Worm (Caenorhabditis elegans): ENCODE results near the gene nhr-231.

Gene nhr-231

DNA sequence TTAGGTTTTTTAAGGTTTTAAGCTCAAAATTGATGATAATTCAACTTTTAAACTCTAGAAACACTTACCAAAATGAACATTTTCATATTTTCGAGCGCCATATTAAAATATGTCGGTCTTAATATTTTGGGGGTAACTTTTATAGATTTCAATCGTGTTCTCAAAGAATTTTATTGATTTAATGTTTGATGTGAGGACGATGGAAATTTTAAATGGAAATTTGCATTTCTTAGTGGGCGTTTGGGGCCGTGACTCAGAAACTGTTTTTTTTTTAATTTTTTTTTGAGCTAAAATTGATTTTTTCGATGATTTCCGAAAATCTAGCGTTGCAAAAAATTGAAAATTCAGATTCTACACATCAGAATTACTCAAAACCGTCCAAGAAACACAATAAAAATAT, 12.5 kb downstream of the nhr-231 start, which contains the start of gene C54E10.10:
Gene C54E10.10 (minus strand): TSS at position 101 of the 400 bp plus-strand sequence.
- TF ChIP-seq nhr-28 (tag; optimal IDR thresholded peaks at IDR 0.05): no peak
- no peak for TF ChIP-seq ceh-28 (tag; optimal IDR thresholded peaks at IDR 0.05)
- TF ChIP-seq mdt-29 (GFP tag; IDR thresholded peaks at IDR 0.05): no peak
- TF ChIP-seq ztf-11 (tag; optimal IDR thresholded peaks at IDR 0.05): no peak

- TF ChIP-seq F10B5.3 (tag; optimal IDR thresholded peaks at IDR 0.05): no peak
- no peak for TF ChIP-seq aly-2 (tag; optimal IDR thresholded peaks at IDR 0.05)
- TF ChIP-seq nhr-102 (tag; optimal IDR thresholded peaks at IDR 0.05): no peak
- TF ChIP-seq egl-43 (GFP tag; IDR thresholded peaks at IDR 0.05): no peak
- TF ChIP-seq nhr-77 (tag; optimal IDR thresholded peaks at IDR 0.05): no peak
- no peak for TF ChIP-seq tra-1 (GFP tag; IDR thresholded peaks at IDR 0.05)
- no peak for TF ChIP-seq dmd-6 (GFP tag; IDR thresholded peaks at IDR 0.05)
- TF ChIP-seq vab-7 (GFP tag; IDR thresholded peaks at IDR 0.05): no peak
- TF ChIP-seq attf-4 (tag; optimal IDR thresholded peaks at IDR 0.05): no peak
- TF ChIP-seq mdl-1 (tag; optimal IDR thresholded peaks at IDR 0.05): no peak
- TF ChIP-seq zip-2 (tag; optimal IDR thresholded peaks at IDR 0.05): no peak
Observed at ce11 chrV:18806409-18806808, 15.7 kb downstream of the nhr-231 start, which contains the start of gene sri-10. Gene sri-10, minus strand, starts transcription at chrV:18806509.

DNA sequence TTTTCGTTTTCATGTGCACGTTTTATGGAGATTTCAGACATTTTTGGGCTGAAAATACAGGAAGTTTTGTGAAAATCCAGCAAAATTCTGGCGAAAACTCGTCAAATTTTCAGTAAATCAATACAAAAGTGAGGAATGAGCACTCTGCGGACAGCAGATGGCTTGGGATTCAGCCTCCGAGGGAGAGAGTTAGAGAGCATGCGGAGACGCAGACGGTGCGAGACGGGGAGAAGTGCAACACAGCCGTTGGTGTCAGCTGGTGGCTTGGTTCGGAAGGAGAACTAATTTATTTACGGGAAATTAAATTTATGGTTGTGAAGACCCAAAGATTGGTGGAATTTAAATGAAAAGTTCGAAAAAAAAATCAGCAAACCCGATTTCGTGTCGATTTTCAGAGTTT, 17.9 kb downstream of the nhr-231 start, which contains the start of gene C54E10.6:
Gene C54E10.6 (minus strand): TSS at position 109 of the 400 bp plus-strand sequence.
- TF ChIP-seq hlh-11 (tag; optimal IDR thresholded peaks at IDR 0.05) (peak; percentile 4), F26F4.8 (GFP tag; conservative IDR thresholded peaks at IDR 0.05) (no peak), hmg-1.1 (GFP tag; IDR thresholded peaks at IDR 0.05) (peak; percentile 57; the same call in 1 of the 2 replicates), ces-1 (GFP tag; optimal IDR thresholded peaks at IDR 0.05) (peak; percentile 16), hlh-30 (tag; optimal IDR thresholded peaks at IDR 0.05; ENCODE audit: insufficient read depth) (peak; percentile 18)

ce11 chrV:18810705-18811104, 19.9 kb downstream of the nhr-231 start, which contains the start of gene C54E10.3:
Gene C54E10.3, plus strand, starts transcription at chrV:18811005.
- TF ChIP-seq D1046.2 (GFP tag; IDR thresholded peaks at IDR 0.05) (no peak), lin-29 (GFP tag; IDR thresholded peaks at IDR 0.05) (no peak), nhr-111 (GFP tag; optimal IDR thresholded peaks at IDR 0.05) (no peak), lin-39 (tag; optimal IDR thresholded peaks at IDR 0.05) (no peak), hlh-11 (tag; optimal IDR thresholded peaks at IDR 0.05) (no peak), spr-1 (tag; optimal IDR thresholded peaks at IDR 0.05) (no peak)

ce11 chrV:18811360-18811759, 20.6 kb downstream of the nhr-231 start, which contains the start of gene C54E10.7:
Gene C54E10.7, plus strand, starts transcription at chrV:18811660.
- TF ChIP-seq ceh-62 (tag; optimal IDR thresholded peaks at IDR 0.05) (no peak), egl-43 (GFP tag; IDR thresholded peaks at IDR 0.05) (no peak), cey-2 (tag; optimal IDR thresholded peaks at IDR 0.05; ENCODE audit: borderline replicate concordance, insufficient read depth) (no peak), ZK546.5 (tag; optimal IDR thresholded peaks at IDR 0.05) (no peak), unc-39 (tag; optimal IDR thresholded peaks at IDR 0.05) (no peak), pqm-1 (tag; optimal IDR thresholded peaks at IDR 0.05) (no peak), lin-13 (GFP tag; optimal IDR thresholded peaks at IDR 0.05) (no peak), madf-9 (GFP tag; conservative IDR thresholded peaks at IDR 0.05) (no peak), pha-4 (GFP tag; IDR thresholded peaks at IDR 0.05) (no peak), pha-4 (tag; optimal IDR thresholded peaks at IDR 0.05) (no peak), T26A8.4 (GFP tag; IDR thresholded peaks at IDR 0.05) (no peak), vab-7 (GFP tag; IDR thresholded peaks at IDR 0.05) (no peak), nhr-28 (tag; optimal IDR thresholded peaks at IDR 0.05) (no peak), F10B5.3 (tag; optimal IDR thresholded peaks at IDR 0.05) (no peak)

Measured in whole organism, L4 larva.